Worm (Caenorhabditis elegans): Measurements from ENCODE around the gene ubxn-4.
A peak's percentile ranks its signal among the peaks of the same experiment; 100 is the strongest.

Gene ubxn-4

ce11 chrIII:8356407-8356881, 48.9 kb downstream of the ubxn-4 start (continued):
- TF ChIP-seq lin-15B (tag; optimal IDR thresholded peaks at IDR 0.05): peak; percentile 46
- TF ChIP-seq unc-86 (tag; optimal IDR thresholded peaks at IDR 0.05): peak; percentile 69
- TF ChIP-seq C16A3.4 (tag; optimal IDR thresholded peaks at IDR 0.05): peak; percentile 69
- TF ChIP-seq ztf-11 (tag; optimal IDR thresholded peaks at IDR 0.05): peak in 1 of 2 experiments; percentile 56
- TF ChIP-seq dpl-1 (GFP tag; optimal IDR thresholded peaks at IDR 0.05): peak; percentile 47 to 68 (median 55)
- peak; percentile 3 for TF ChIP-seq zag-1 (tag; optimal IDR thresholded peaks at IDR 0.05)
- TF ChIP-seq lsy-2 (tag; optimal IDR thresholded peaks at IDR 0.05): peak; percentile 74 to 93
- TF ChIP-seq F16B12.6 (tag; optimal IDR thresholded peaks at IDR 0.05): peak; percentile 16
- peak; percentile 57 for TF ChIP-seq xbp-1 (tag; optimal IDR thresholded peaks at IDR 0.05)
- no peak for TF ChIP-seq ets-5 (GFP tag; IDR thresholded peaks at IDR 0.05)
- TF ChIP-seq grh-1 (GFP tag; IDR thresholded peaks at IDR 0.05): no peak
- TF ChIP-seq nhr-19 (GFP tag; conservative IDR thresholded peaks at IDR 0.05): peak; percentile 75
- no peak for TF ChIP-seq efl-3 (GFP tag; optimal IDR thresholded peaks at IDR 0.05)
- peak; percentile 75 for TF ChIP-seq nhr-77 (tag; optimal IDR thresholded peaks at IDR 0.05)
- TF ChIP-seq swsn-7 (tag; optimal IDR thresholded peaks at IDR 0.05): peak; percentile 73
- TF ChIP-seq hlh-17 (GFP tag; optimal IDR thresholded peaks at IDR 0.05; ENCODE audit: borderline replicate concordance): no peak
- peak; percentile 50 for TF ChIP-seq jun-1 (tag; optimal IDR thresholded peaks at IDR 0.05)
- no peak for TF ChIP-seq ceh-63 (GFP tag; optimal IDR thresholded peaks at IDR 0.05)
- no peak for TF ChIP-seq sox-4 (tag; optimal IDR thresholded peaks at IDR 0.05)
- TF ChIP-seq Y116A8C.19 (tag; optimal IDR thresholded peaks at IDR 0.05; ENCODE audit: borderline replicate concordance): no peak
- TF ChIP-seq egl-13 (tag; optimal IDR thresholded peaks at IDR 0.05): no peak
- TF ChIP-seq nhr-71 (tag; optimal IDR thresholded peaks at IDR 0.05): peak; percentile 87
- peak; percentile 10 for TF ChIP-seq ceh-8 (GFP tag; optimal IDR thresholded peaks at IDR 0.05)
- peak in 1 of 2 experiments; percentile 4 for TF ChIP-seq egl-27 (tag; optimal IDR thresholded peaks at IDR 0.05)
- TF ChIP-seq nhr-11 (tag; optimal IDR thresholded peaks at IDR 0.05): no peak
- TF ChIP-seq ces-1 (GFP tag; optimal IDR thresholded peaks at IDR 0.05): no peak
- TF ChIP-seq mdl-1 (tag; optimal IDR thresholded peaks at IDR 0.05): peak in 1 of 2 experiments; percentile 51
- peak; percentile 91 for TF ChIP-seq snu-23 (GFP tag; optimal IDR thresholded peaks at IDR 0.05)
- TF ChIP-seq lin-13 (GFP tag; optimal IDR thresholded peaks at IDR 0.05): peak; percentile 56
- peak; percentile 53 for TF ChIP-seq irx-1 (tag; optimal IDR thresholded peaks at IDR 0.05)
- TF ChIP-seq nhr-85 (tag): peak; percentile 84
- TF ChIP-seq fkh-8 (tag; optimal IDR thresholded peaks at IDR 0.05): peak; percentile 80
- TF ChIP-seq skn-1 (tag; optimal IDR thresholded peaks at IDR 0.05): peak; percentile 19
- TF ChIP-seq lin-39 (tag; optimal IDR thresholded peaks at IDR 0.05): no peak
- TF ChIP-seq lin-35 (GFP tag; optimal IDR thresholded peaks at IDR 0.05): peak; percentile 61 to 80
- peak; percentile 69 for TF ChIP-seq ztf-4 (tag; optimal IDR thresholded peaks at IDR 0.05)
- peak; percentile 2 for TF ChIP-seq elt-2 (tag; optimal IDR thresholded peaks at IDR 0.05)
- peak; percentile 39 for TF ChIP-seq C04F5.9 (tag; optimal IDR thresholded peaks at IDR 0.05)
- TF ChIP-seq efl-1 (optimal IDR thresholded peaks at IDR 0.05): peak; percentile 72 to 85
- TF ChIP-seq efl-1 (GFP tag; optimal IDR thresholded peaks at IDR 0.05 in 1 of 2): peak; percentile 53 to 54
- TF ChIP-seq fkh-4 (tag; optimal IDR thresholded peaks at IDR 0.05; ENCODE audit: borderline replicate concordance): no peak
- TF ChIP-seq pqm-1 (tag; optimal IDR thresholded peaks at IDR 0.05): no peak
- peak; percentile 42 for TF ChIP-seq unc-130 (tag; optimal IDR thresholded peaks at IDR 0.05)

- TF ChIP-seq skn-1 (tag; optimal IDR thresholded peaks at IDR 0.05) (no peak), aly-2 (tag; optimal IDR thresholded peaks at IDR 0.05) (no peak), mab-9 (GFP tag; IDR thresholded peaks at IDR 0.05) (no peak)
Measured at ce11 chrIII:8355462-8355815, 49.9 kb downstream of the ubxn-4 start.
